Worm (Caenorhabditis elegans) whole organism, L4/young adult: ENCODE data around the gene tofu-2.

Source experiments
- dao-5 ChIP-seq: sonication (generic microtip); optimal IDR thresholded peaks from 2 replicates; lab custom pipeline; 2016; ENCODE audit warnings: missing genotype, missing genetic modification characterization, moderate library complexity, missing compliant biosample characterization
- him-1 ChIP-seq: sonication (generic microtip); optimal IDR thresholded peaks from 2 replicates; lab custom pipeline; 2016; ENCODE audit warnings: missing genotype, missing genetic modification reagents, missing genetic modification characterization, missing compliant biosample characterization

- TF ChIP-seq dao-5 (no peak), him-1 (no peak)
These were observed 8.3 kb upstream of the tofu-2 start, which contains the start of gene mdt-6 for ce11 chrV:7059350-7059749.
